Fruit fly (Drosophila melanogaster) whole organism, embryonic: Measurements from ENCODE around the gene CG2865.

Experiments
- ATbp ChIP-seq: fragments of 200-800 bp; sonication (Bioruptor generic); optimal IDR thresholded peaks from 2 replicates; lab custom pipeline; 2017; ENCODE audit warnings: missing biosample characterization, mild to moderate bottlenecking, missing genetic modification characterization, missing genetic modification reagents
- Antp ChIP-seq: fragments of 200-800 bp; sonication (Bioruptor generic); optimal IDR thresholded peaks from 3 replicates; lab custom pipeline; 2016; ENCODE audit warnings: missing biosample characterization, missing genetic modification characterization
- B-H1 ChIP-seq: fragments of 200-800 bp; sonication (Bioruptor generic); IDR thresholded peaks from 3 replicates; pipeline ENCODE4 v1.3.6; 2022; ENCODE audit warnings: missing biosample characterization, missing genetic modification characterization
- CG10209 ChIP-seq: fragments of 200-800 bp; sonication (Bioruptor generic); optimal IDR thresholded peaks from 3 replicates; lab custom pipeline; 2017; ENCODE audit warnings: missing biosample characterization, mild to moderate bottlenecking, missing genetic modification characterization, missing genetic modification reagents
- CG10462 ChIP-seq: fragments of 200-800 bp; sonication (Bioruptor generic); optimal IDR thresholded peaks from 2 replicates; lab custom pipeline; 2016; ENCODE audit warnings: missing biosample characterization, missing genetic modification characterization
- CG11504 ChIP-seq: fragments of 200-800 bp; sonication (Bioruptor generic); optimal IDR thresholded peaks from 3 replicates; lab custom pipeline; 2019; ENCODE audit warnings: missing biosample characterization, mild to moderate bottlenecking, missing genetic modification characterization, moderate library complexity
- CG12071 ChIP-seq: fragments of 200-800 bp; sonication (Bioruptor generic); optimal IDR thresholded peaks from 3 replicates; lab custom pipeline; 2018; ENCODE audit warnings: missing biosample characterization, mild to moderate bottlenecking, missing genetic modification characterization
- CG13424 ChIP-seq: fragments of 200-800 bp; sonication (Bioruptor generic); optimal IDR thresholded peaks from 2 replicates; lab custom pipeline; 2019; ENCODE audit warnings: missing biosample characterization, mild to moderate bottlenecking, missing genetic modification characterization, moderate library complexity
- CG14710 ChIP-seq: fragments of 200-800 bp; sonication (Bioruptor generic); optimal IDR thresholded peaks from 3 replicates; lab custom pipeline; 2019; ENCODE audit warnings: missing biosample characterization, mild to moderate bottlenecking, missing genetic modification characterization, moderate library complexity
- CG15601 ChIP-seq: fragments of 200-800 bp; sonication (Bioruptor generic); optimal IDR thresholded peaks from 3 replicates; lab custom pipeline; 2019; ENCODE audit warnings: missing biosample characterization, mild to moderate bottlenecking, missing genetic modification characterization, moderate library complexity
- CG18011 ChIP-seq: fragments of 200-800 bp; sonication (Bioruptor generic); optimal IDR thresholded peaks from 2 replicates; lab custom pipeline; 2017; ENCODE audit warnings: missing biosample characterization, missing genetic modification characterization, mild to moderate bottlenecking, moderate library complexity, missing genotype
- CG34376 ChIP-seq: fragments of 200-800 bp; sonication (Bioruptor generic); optimal IDR thresholded peaks from 2 replicates; lab custom pipeline; 2018; ENCODE audit warnings: missing biosample characterization, mild to moderate bottlenecking, missing genetic modification characterization
- CG4282 ChIP-seq: fragments of 200-800 bp; sonication (Bioruptor generic); optimal IDR thresholded peaks from 2 replicates; lab custom pipeline; 2016; ENCODE audit warnings: missing biosample characterization, missing genetic modification characterization
- CG4360 ChIP-seq: fragments of 200-800 bp; sonication (Bioruptor generic); IDR thresholded peaks from 2 replicates; pipeline ENCODE4 v1.3.6; 2022; ENCODE audit warnings: missing biosample characterization, missing genetic modification characterization
- CG4424 ChIP-seq: fragments of 200-800 bp; sonication (Bioruptor generic); optimal IDR thresholded peaks from 3 replicates; lab custom pipeline; 2016; ENCODE audit warnings: missing biosample characterization, missing genetic modification characterization
- CG4820 ChIP-seq: fragments of 200-800 bp; sonication (Bioruptor generic); optimal IDR thresholded peaks from 3 replicates; lab custom pipeline; 2016; ENCODE audit warnings: missing biosample characterization, missing genetic modification characterization
- CG6272 ChIP-seq: fragments of 200-800 bp; sonication (Bioruptor generic); IDR thresholded peaks from 2 replicates; pipeline ENCODE4 v1.3.6; 2022; ENCODE audit warnings: missing biosample characterization, missing genetic modification characterization
- CG6683 ChIP-seq: fragments of 200-800 bp; sonication (Bioruptor generic); optimal IDR thresholded peaks from 2 replicates; lab custom pipeline; 2017; ENCODE audit warnings: missing biosample characterization, mild to moderate bottlenecking, missing genetic modification characterization, missing genetic modification reagents
- CG6791 ChIP-seq: fragments of 200-800 bp; sonication (Bioruptor generic); IDR thresholded peaks from 3 replicates; pipeline ENCODE4 v1.3.6; 2022; ENCODE audit warnings: missing biosample characterization, missing genetic modification characterization; ENCODE audit not compliant: partially characterized antibody
- CG7357 ChIP-seq: fragments of 200-800 bp; sonication (Bioruptor generic); IDR thresholded peaks from 3 replicates; pipeline ENCODE4 v1.3.6; 2022; ENCODE audit warnings: missing biosample characterization, missing genetic modification characterization
- CG7556 ChIP-seq: fragments of 200-800 bp; sonication (Bioruptor generic); optimal IDR thresholded peaks from 2 replicates; lab custom pipeline; 2017; ENCODE audit warnings: missing biosample characterization, mild to moderate bottlenecking, missing genetic modification characterization
- Camta ChIP-seq: fragments of 200-800 bp; sonication (Bioruptor generic); optimal IDR thresholded peaks from 2 replicates; lab custom pipeline; 2016; ENCODE audit warnings: missing biosample characterization, missing genetic modification characterization
- Hey ChIP-seq: fragments of 200-800 bp; sonication (Bioruptor generic); optimal IDR thresholded peaks from 3 replicates; lab custom pipeline; 2018; ENCODE audit warnings: missing biosample characterization, mild to moderate bottlenecking, missing genetic modification characterization
- MBD-R2 ChIP-seq: fragments of 200-800 bp; sonication (Bioruptor generic); IDR thresholded peaks from 2 replicates; pipeline ENCODE4 v1.3.6; 2022; ENCODE audit warnings: missing biosample characterization, missing genetic modification characterization
- Nf-YC ChIP-seq: fragments of 200-800 bp; optimal IDR thresholded peaks from 3 replicates; lab custom pipeline; 2019; ENCODE audit warnings: missing biosample characterization, mild to moderate bottlenecking, missing genetic modification characterization, moderate library complexity
- Vsx1 ChIP-seq: fragments of 200-800 bp; sonication (Bioruptor generic); optimal IDR thresholded peaks from 2 replicates; lab custom pipeline; 2017; ENCODE audit warnings: missing biosample characterization, mild to moderate bottlenecking, missing genetic modification characterization, missing genetic modification reagents
- Xrp1 ChIP-seq: fragments of 200-800 bp; sonication (Bioruptor generic); IDR thresholded peaks from 2 replicates; pipeline ENCODE4 v1.3.6; 2022; ENCODE audit warnings: missing biosample characterization, missing genetic modification characterization
- al ChIP-seq: fragments of 200-800 bp; sonication (Bioruptor generic); IDR thresholded peaks from 2 replicates; pipeline ENCODE4 v1.3.6; 2022; ENCODE audit warnings: missing biosample characterization, missing genetic modification characterization
- aop ChIP-seq: fragments of 200-800 bp; sonication (Bioruptor generic); IDR thresholded peaks from 2 replicates; pipeline ENCODE4 v1.3.6; 2022; ENCODE audit warnings: missing biosample characterization, missing genetic modification characterization
- br ChIP-seq: fragments of >200 bp; optimal IDR thresholded peaks from 2 replicates; lab custom pipeline; 2017
- croc ChIP-seq: fragments of 200-800 bp; sonication (Bioruptor generic); conservative IDR thresholded peaks from 3 replicates; pipeline ENCODE4 v1.3.6; 2022; ENCODE audit warnings: missing biosample characterization, missing genetic modification characterization
- dan ChIP-seq: fragments of 200-800 bp; sonication (Bioruptor generic); IDR thresholded peaks from 2 replicates; pipeline ENCODE4 v1.3.6; 2022; ENCODE audit warnings: missing biosample characterization, missing genetic modification characterization
- ewg ChIP-seq: fragments of 200-800 bp; sonication (Bioruptor generic); optimal IDR thresholded peaks from 3 replicates; lab custom pipeline; 2017; ENCODE audit warnings: mild to moderate bottlenecking, missing biosample characterization, missing genetic modification reagents, missing genetic modification characterization
- fu2 ChIP-seq: fragments of 200-800 bp; sonication (Bioruptor generic); optimal IDR thresholded peaks from 2 replicates; lab custom pipeline; 2016; ENCODE audit warnings: missing biosample characterization, missing genetic modification characterization
- insv ChIP-seq, 2 experiments: fragments of 200-800 bp; sonication (Bioruptor generic); optimal IDR thresholded peaks; 3 replicates each; lab custom pipeline; 2016 to 2018; ENCODE audit warnings: missing biosample characterization in 2 of 2, missing genetic modification characterization in 2 of 2
- ken ChIP-seq: fragments of 200-800 bp; sonication (Bioruptor generic); IDR thresholded peaks from 3 replicates; pipeline ENCODE4 v1.3.6; 2022; ENCODE audit warnings: missing biosample characterization, missing genetic modification characterization
- nom ChIP-seq: fragments of 200-800 bp; sonication (Bioruptor generic); optimal IDR thresholded peaks from 2 replicates; lab custom pipeline; 2017; ENCODE audit warnings: missing biosample characterization, missing genetic modification characterization, mild to moderate bottlenecking, moderate library complexity, missing genetic modification reagents
- odd ChIP-seq: fragments of 200-800 bp; sonication (Bioruptor generic); optimal IDR thresholded peaks from 2 replicates; lab custom pipeline; 2017; ENCODE audit warnings: missing biosample characterization, mild to moderate bottlenecking, missing genetic modification characterization
- otp ChIP-seq: fragments of 200-800 bp; sonication (Bioruptor generic); IDR thresholded peaks from 3 replicates; pipeline ENCODE4, ENCODE4 v1.3.6; 2022; ENCODE audit warnings: missing biosample characterization, missing genetic modification characterization
- p53 ChIP-seq: fragments of 200-800 bp; sonication (Bioruptor generic); optimal IDR thresholded peaks from 2 replicates; lab custom pipeline; 2016; ENCODE audit warnings: missing biosample characterization, missing genetic modification characterization
- pita ChIP-seq: fragments of 200-800 bp; sonication (Bioruptor generic); optimal IDR thresholded peaks from 2 replicates; lab custom pipeline; 2017; ENCODE audit warnings: missing biosample characterization, mild to moderate bottlenecking, missing genetic modification characterization
- prd ChIP-seq, 3 experiments: fragments of >200 bp in 2 of 3; fragments of 200-800 bp in 1 of 3; sonication (Bioruptor generic) in 1 of 3; optimal IDR thresholded peaks in 2 of 3; IDR thresholded peaks in 1 of 3; 2 replicates in 2 of 3; 3 replicates in 1 of 3; pipeline versions ENCODE4 v1.3.6 to Lab custom; 2017 to 2022; ENCODE audit warnings: missing biosample characterization in 1 of 3, missing genetic modification characterization in 1 of 3
- psq ChIP-seq: fragments of 200-800 bp; sonication (Bioruptor generic); optimal IDR thresholded peaks from 2 replicates; lab custom pipeline; 2017; ENCODE audit warnings: missing biosample characterization, missing genetic modification characterization
- seq ChIP-seq: fragments of 200-800 bp; sonication (Bioruptor generic); IDR thresholded peaks from 2 replicates; pipeline ENCODE4 v1.3.6; 2022; ENCODE audit warnings: missing biosample characterization, missing genetic modification characterization
- slbo ChIP-seq: fragments of 200-800 bp; sonication (Bioruptor generic); IDR thresholded peaks from 2 replicates; pipeline ENCODE4 v1.3.6; 2022; ENCODE audit warnings: missing biosample characterization, missing genetic modification characterization
- slou ChIP-seq: fragments of 200-800 bp; sonication (Bioruptor generic); optimal IDR thresholded peaks from 3 replicates; lab custom pipeline; 2016; ENCODE audit warnings: missing biosample characterization, missing genetic modification characterization
- so ChIP-seq: fragments of 200-800 bp; sonication (Bioruptor generic); IDR thresholded peaks from 3 replicates; pipeline ENCODE4 v1.3.6; 2022; ENCODE audit warnings: missing biosample characterization, missing genetic modification characterization
- usp ChIP-seq: fragments of >200 bp; optimal IDR thresholded peaks from 2 replicates; lab custom pipeline; 2017; ENCODE audit warnings: missing biosample characterization, missing genetic modification characterization
- vfl ChIP-seq: fragments of 200-800 bp; sonication (Bioruptor generic); optimal IDR thresholded peaks from 2 replicates; lab custom pipeline; 2016; ENCODE audit warnings: missing biosample characterization, missing genetic modification characterization

CG2865 gene

DNA sequence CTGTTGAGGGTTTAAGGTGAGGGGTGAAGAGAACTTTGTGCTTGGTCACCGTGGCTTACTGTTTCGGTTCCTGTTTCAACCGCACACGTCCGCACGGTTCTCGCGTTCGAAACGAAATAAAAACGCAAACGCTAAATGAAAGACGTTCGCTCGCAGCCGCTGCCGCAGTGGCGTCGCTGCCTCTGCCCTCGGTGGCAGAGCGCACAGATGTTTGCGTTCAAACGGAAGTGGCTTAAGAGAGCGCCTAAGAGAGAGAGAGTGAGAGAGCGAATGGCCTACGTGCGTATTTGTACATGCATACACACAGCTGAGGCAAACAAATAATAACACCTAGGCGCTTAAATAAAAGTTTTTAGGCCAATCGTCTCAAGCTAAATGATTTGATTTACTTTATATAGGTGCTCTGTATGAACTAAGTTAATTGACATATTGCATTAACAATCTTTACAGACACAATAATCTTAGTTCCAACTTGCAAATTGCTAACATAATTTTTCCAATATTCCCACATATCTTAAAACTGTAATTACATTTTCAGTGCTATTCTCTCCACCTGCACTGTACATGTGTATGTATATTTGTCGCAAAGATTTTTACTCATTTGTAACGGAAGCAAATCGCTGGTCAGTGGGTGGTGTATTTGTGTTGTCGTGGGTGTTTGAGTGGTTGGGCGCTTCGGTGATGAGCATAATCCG lies at the start of gene CG2865 (continued):
- peak; percentile 40 to 78 for TF ChIP-seq insv (GFP tag; optimal IDR thresholded peaks at IDR 0.05; lab: Kevin White, UChicago)
- TF ChIP-seq CG4424 (GFP tag; lab: Kevin White, UChicago) = peak; percentile 91
- TF ChIP-seq CG6683 = peak; percentile 92
- no peak for TF ChIP-seq prd (optimal IDR thresholded peaks at IDR 0.05; lab: Kevin White, UChicago)
- TF ChIP-seq prd (GFP tag; IDR thresholded peaks at IDR 0.05; lab: Robert Waterston, UW) = peak; percentile 90
- peak; percentile 61 for TF ChIP-seq psq (GFP tag; lab: Kevin White, UChicago)
- peak; percentile 88 for TF ChIP-seq ewg
- peak; percentile 77 for TF ChIP-seq CG10462 (GFP tag; lab: Kevin White, UChicago)
- peak; percentile 84 for TF ChIP-seq al (GFP tag; lab: Robert Waterston, UW)
- peak; percentile 77 for TF ChIP-seq CG7357 (GFP tag; lab: Robert Waterston, UW)
- peak; percentile 69 for TF ChIP-seq B-H1 (GFP tag; lab: Robert Waterston, UW)
- peak; percentile 94 for TF ChIP-seq CG10209 (GFP tag; lab: Kevin White, UChicago)
- peak; percentile 76 for TF ChIP-seq CG4282 (GFP tag; lab: Kevin White, UChicago)
- peak; percentile 94 for TF ChIP-seq nom (GFP tag; lab: Kevin White, UChicago)
- peak; percentile 94 for TF ChIP-seq seq (GFP tag; lab: Robert Waterston, UW)
- TF ChIP-seq vfl (GFP tag; lab: Kevin White, UChicago) = peak; percentile 78
- TF ChIP-seq usp (GFP tag; lab: Kevin White, UChicago) = no peak
- peak; percentile 92 for TF ChIP-seq Vsx1 (GFP tag; lab: Kevin White, UChicago)
- TF ChIP-seq dan (GFP tag; lab: Robert Waterston, UW) = no peak; the same call in 1 of the 2 replicates
- peak; percentile 80 for TF ChIP-seq slou (GFP tag; lab: Kevin White, UChicago)
- TF ChIP-seq odd (GFP tag; lab: Kevin White, UChicago) = peak; percentile 97
- no peak for TF ChIP-seq br (lab: Kevin White, UChicago)
- peak; percentile 88 for TF ChIP-seq Hey (tag; lab: Kevin White, UChicago)
- peak; percentile 93 for TF ChIP-seq CG14710
- TF ChIP-seq Xrp1 (GFP tag; lab: Robert Waterston, UW) = peak; percentile 94
- TF ChIP-seq croc = peak; percentile 80
- no peak for TF ChIP-seq aop (GFP tag; lab: Robert Waterston, UW)
- TF ChIP-seq so (GFP tag; lab: Robert Waterston, UW) = peak; percentile 90
- TF ChIP-seq p53 = peak; percentile 74
- TF ChIP-seq CG13424 = peak; percentile 98
- peak; percentile 23; the same call in 1 of the 3 replicates for TF ChIP-seq CG6791 (GFP tag; lab: Robert Waterston, UW)
- peak; percentile 95 for TF ChIP-seq CG15601 (tag; lab: Kevin White, UChicago)
- peak; percentile 48 for TF ChIP-seq CG4360 (GFP tag; lab: Robert Waterston, UW)
- TF ChIP-seq Nf-YC = peak; percentile 91
- TF ChIP-seq ken (GFP tag; lab: Robert Waterston, UW) = peak; percentile 68; the same call in 1 of the 3 replicates
- peak; percentile 91 for TF ChIP-seq CG4820
- peak; percentile 88 for TF ChIP-seq slbo
- peak; percentile 92 for TF ChIP-seq CG12071 (GFP tag; lab: Kevin White, UChicago)
- TF ChIP-seq otp = peak; percentile 46; the same call in 1 of the 3 replicates
- TF ChIP-seq Antp (GFP tag; lab: Kevin White, UChicago) = peak; percentile 88
- peak; percentile 80 for TF ChIP-seq CG18011 (GFP tag; lab: Kevin White, UChicago)
- peak; percentile 79 for TF ChIP-seq fu2 (GFP tag; lab: Kevin White, UChicago)
- peak; percentile 92 for TF ChIP-seq Camta (GFP tag; lab: Kevin White, UChicago)
- peak; percentile 68 for TF ChIP-seq CG6272 (GFP tag; lab: Robert Waterston, UW)
- peak; percentile 94 for TF ChIP-seq ATbp (GFP tag; lab: Kevin White, UChicago)
- peak; percentile 97 for TF ChIP-seq CG7556 (GFP tag; lab: Kevin White, UChicago)
- peak; percentile 72; the same call in 1 of the 2 replicates for TF ChIP-seq MBD-R2 (GFP tag; lab: Robert Waterston, UW)
- peak; percentile 98 for TF ChIP-seq CG34376 (GFP tag; lab: Kevin White, UChicago)
- peak; percentile 96 for TF ChIP-seq CG11504 (tag; lab: Kevin White, UChicago)
- no peak for TF ChIP-seq pita (GFP tag; lab: Kevin White, UChicago)
